Worm (Caenorhabditis elegans): ENCODE results near the gene Y47D7A.11.

The Y47D7A.11 gene

DNA sequence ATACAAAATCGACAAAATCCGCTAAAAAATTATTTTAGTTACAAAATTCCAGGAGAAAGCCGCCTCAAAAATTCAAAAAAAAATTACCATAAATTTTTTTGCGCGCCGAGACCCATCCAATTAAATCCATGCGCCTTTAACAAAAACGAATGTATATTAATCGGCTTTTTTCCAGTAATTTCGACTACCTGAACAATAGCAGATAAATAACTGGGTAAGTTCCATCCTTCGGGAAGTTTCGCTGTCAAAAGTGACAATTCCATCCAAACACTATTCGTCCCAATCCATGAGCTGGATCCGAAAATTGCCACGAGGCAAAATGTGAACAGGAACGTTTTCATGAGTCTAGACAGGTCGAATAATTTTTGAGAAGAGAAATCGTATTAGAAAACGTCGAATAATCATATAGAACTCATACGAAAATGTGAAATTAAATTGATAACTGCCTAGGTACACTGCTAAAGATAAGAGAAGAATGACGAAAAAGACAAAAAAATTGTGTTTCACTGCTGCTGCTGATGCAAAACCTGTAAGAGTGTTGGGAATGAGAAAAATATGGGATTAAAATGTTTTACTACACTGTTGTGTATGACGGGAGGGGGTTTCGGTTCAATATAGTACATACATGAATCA is 14.8 kb upstream of the Y47D7A.11 start, which contains the start of gene rft-1:
TSS of gene rft-1 (minus strand) at position 475 of the 633 bp plus-strand sequence.
- no peak for TF ChIP-seq lin-13 (tag; optimal IDR thresholded peaks at IDR 0.05)
- TF ChIP-seq nhr-237 (tag; optimal IDR thresholded peaks at IDR 0.05), result no peak

DNA sequence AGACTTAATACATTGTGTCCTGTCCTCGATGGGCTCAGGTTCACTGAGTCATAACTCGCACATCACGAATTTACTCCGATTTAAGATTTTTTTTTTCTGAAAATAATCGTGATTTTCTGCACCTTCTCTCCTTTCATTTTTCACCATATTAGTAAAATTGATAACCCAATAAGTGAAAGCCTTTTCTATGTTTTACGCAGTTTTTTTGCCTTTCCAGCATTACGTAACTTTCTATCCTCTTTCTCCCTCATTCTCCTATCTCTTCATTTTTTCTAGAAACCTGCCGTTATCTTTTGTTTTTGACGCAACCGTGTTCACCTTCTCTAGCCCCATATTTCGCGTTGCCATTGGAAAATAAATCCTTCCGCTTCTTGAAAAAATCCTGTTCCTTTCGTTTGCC is 9.1 kb upstream of the Y47D7A.11 start:
- TF ChIP-seq zip-8 (tag; optimal IDR thresholded peaks at IDR 0.05) (peak; percentile 0), ztf-11 (tag; optimal IDR thresholded peaks at IDR 0.05) (no peak), nhr-28 (tag; optimal IDR thresholded peaks at IDR 0.05) (no peak)

DNA sequence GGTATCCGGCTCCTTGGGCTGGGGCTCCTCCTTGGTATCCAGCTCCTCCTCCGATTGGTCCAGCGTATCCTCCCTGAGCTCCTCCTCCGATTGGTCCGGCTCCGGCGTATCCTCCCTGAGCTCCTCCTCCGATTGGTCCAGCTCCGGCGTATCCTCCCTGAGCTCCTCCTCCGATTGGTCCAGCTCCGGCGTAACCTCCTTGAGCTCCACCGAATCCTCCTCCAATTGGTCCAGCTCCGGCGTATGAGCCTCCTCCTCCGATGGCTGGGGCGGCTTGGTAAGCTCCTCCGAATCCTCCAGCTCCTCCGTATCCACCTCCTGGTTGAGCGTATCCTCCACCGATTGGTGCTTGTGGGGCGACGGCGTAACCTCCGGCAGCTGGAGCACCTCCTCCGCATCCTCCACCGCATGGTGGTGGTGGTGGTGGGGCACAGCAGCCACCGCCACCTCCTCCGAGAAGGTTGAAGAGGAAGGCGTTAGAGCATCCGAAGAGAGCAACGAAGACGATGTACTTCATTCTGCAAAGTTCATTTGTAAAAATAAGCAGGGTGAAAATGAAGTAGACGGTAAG is 7.4 kb upstream of the Y47D7A.11 start, which contains the start of gene Y47D7A.13:
TSS of gene Y47D7A.13 (minus strand) at position 517 of the 571 bp plus-strand sequence.
- TF ChIP-seq ztf-11 (tag; optimal IDR thresholded peaks at IDR 0.05), result no peak
- TF ChIP-seq snpc-4 (tag; optimal IDR thresholded peaks at IDR 0.05), result no peak
- no peak for TF ChIP-seq lin-13 (tag; optimal IDR thresholded peaks at IDR 0.05)
- peak; percentile 8 for TF ChIP-seq sem-2 (GFP tag; optimal IDR thresholded peaks at IDR 0.05)

DNA sequence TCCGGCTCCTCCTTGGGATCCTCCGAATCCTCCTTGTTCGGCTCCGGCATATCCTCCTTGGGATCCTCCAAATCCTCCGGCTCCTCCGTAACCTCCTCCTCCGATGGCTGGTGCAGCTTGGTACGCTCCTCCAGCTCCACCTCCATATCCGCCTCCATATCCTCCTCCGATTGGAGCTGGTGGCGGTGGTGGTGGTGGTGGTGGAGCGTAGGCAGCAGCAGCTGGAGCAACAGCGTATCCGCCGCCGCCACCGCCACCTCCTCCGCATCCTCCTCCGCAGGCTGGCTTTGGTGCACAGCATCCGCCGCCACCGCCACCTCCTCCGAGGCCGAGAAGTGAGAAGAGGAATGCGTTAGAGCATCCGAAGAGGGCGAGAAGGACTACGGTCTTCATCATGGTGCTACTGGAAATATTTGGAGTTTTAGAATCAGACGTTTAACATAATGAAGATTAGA is 4.7 kb upstream of the Y47D7A.11 start, which contains the start of gene Y47D7A.15:
TSS of gene Y47D7A.15 (minus strand) at position 405 of the 455 bp plus-strand sequence.
- no peak for TF ChIP-seq cnd-1 (tag; optimal IDR thresholded peaks at IDR 0.05)

DNA sequence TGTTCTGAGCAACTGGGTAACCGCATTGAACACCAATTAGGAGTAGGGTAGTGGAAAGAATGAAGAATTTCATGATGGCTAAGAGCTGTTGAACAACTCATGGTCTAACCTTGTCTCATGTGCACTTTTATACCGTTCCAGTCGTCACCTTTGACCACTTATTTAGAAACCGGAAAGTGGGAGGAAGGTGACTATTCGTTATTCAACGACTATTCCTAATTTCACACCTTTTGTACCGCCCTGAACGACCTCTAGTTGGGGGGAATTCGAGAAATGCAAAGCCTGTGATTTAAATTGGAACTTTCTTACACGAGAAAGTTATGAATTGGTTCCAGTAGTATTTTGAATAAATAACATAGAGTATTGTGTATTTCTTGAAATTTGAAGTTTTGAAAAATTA is 1.5 kb upstream of the Y47D7A.11 start, which contains the start of gene Y47D7A.12:
TSS of gene Y47D7A.12 (minus strand) at position 101 of the 400 bp plus-strand sequence.
- TF ChIP-seq M03D4.4 (tag; optimal IDR thresholded peaks at IDR 0.05), result no peak

DNA sequence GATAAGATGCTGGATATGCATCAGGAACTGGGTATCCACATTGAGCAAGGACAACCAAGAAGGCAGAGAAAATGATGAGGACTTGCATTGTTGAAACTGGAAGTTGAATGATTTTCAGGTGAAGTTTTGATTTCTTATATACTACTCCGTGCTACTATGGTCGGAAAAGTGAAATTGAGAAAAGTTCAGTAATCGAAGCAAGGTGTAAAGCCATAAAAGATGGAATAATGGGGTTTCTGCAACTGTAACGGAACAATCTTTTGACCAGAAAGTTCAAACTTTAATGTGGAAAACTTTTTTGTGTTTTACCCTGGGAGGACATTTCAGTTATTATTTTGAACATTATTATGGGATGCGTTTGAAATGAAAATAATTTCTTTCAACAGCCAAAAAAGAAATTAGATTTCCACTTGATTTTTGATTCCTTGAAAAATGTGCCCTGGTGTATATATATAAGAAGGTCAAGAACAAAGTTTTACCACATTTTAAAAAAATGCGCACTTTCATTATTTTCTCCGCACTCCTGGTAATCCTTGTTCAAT is 4.2 kb downstream of the Y47D7A.11 start, which contains the start of the genes Y47D7A.9 and Y47D7A.19:
TSS of gene Y47D7A.9 (minus strand) at position 101 of the 542 bp plus-strand sequence.
TSS of gene Y47D7A.19 (plus strand) at position 492 of the 542 bp plus-strand sequence.
- no peak for TF ChIP-seq flh-1 (GFP tag; optimal IDR thresholded peaks at IDR 0.05)
- no peak for TF ChIP-seq nhr-2 (tag; optimal IDR thresholded peaks at IDR 0.05)
- no peak for TF ChIP-seq zip-8 (tag; optimal IDR thresholded peaks at IDR 0.05)
- TF ChIP-seq ztf-11 (tag; optimal IDR thresholded peaks at IDR 0.05), result no peak

- TF ChIP-seq elt-1 (tag; optimal IDR thresholded peaks at IDR 0.05; ENCODE audit: borderline replicate concordance, insufficient read depth), result no peak
Observed at ce11 chrV:4423087-4423486, 5.0 kb downstream of the Y47D7A.11 start.

- no peak for TF ChIP-seq hlh-1 (tag; optimal IDR thresholded peaks at IDR 0.05)
- TF ChIP-seq unc-62 (GFP tag; optimal IDR thresholded peaks at IDR 0.05), result no peak
- TF ChIP-seq sem-2 (GFP tag; optimal IDR thresholded peaks at IDR 0.05), result no peak
- TF ChIP-seq lin-32 (GFP tag; optimal IDR thresholded peaks at IDR 0.05), result no peak
- no peak for TF ChIP-seq flh-1 (GFP tag; optimal IDR thresholded peaks at IDR 0.05)
- no peak for TF ChIP-seq snpc-4 (tag; optimal IDR thresholded peaks at IDR 0.05)
Observed at ce11 chrV:4422127-4422526, 6.0 kb downstream of the Y47D7A.11 start, which contains the start of gene skr-7. TSS of gene skr-7 (plus strand) at chrV:4422427.

DNA sequence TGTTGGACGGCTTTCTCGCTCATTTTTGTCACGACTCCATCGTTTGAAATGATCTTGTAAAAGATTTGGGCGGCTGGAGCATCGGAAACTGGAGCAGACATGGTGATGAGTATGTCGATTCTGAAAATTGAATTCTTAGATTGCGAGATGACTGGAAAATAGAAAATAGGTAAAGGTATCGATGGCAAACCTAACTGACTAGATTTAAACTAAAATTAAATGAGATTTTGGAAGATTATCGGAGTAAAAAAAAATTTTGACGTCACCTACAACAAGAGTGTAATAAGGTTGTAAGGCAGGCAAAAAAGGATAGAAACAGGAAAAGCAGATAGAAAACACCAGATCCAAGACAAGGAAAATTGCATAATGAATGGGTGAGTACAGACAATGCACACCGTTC is 6.6 kb downstream of the Y47D7A.11 start, which contains the start of gene skr-14:
TSS of gene skr-14 (minus strand) at position 101 of the 400 bp plus-strand sequence.
- TF ChIP-seq sem-2 (GFP tag; optimal IDR thresholded peaks at IDR 0.05) (no peak), mep-1 (tag; optimal IDR thresholded peaks at IDR 0.05) (no peak), sptf-1 (tag; optimal IDR thresholded peaks at IDR 0.05) (no peak), ham-2 (GFP tag; optimal IDR thresholded peaks at IDR 0.05) (no peak), nhr-237 (tag; optimal IDR thresholded peaks at IDR 0.05) (no peak), tbx-8 (GFP tag; optimal IDR thresholded peaks at IDR 0.05) (no peak), unc-39 (tag; optimal IDR thresholded peaks at IDR 0.05) (no peak), nhr-28 (tag; optimal IDR thresholded peaks at IDR 0.05) (no peak), unc-120 (tag; optimal IDR thresholded peaks at IDR 0.05; ENCODE audit: poor library complexity, severe bottlenecking) (no peak), nhr-2 (tag; optimal IDR thresholded peaks at IDR 0.05) (no peak), snpc-4 (tag; optimal IDR thresholded peaks at IDR 0.05) (no peak), M03D4.4 (tag; optimal IDR thresholded peaks at IDR 0.05) (no peak), cnd-1 (tag; optimal IDR thresholded peaks at IDR 0.05) (no peak)

Data from whole organism, mixed stage, embryonic.